Fruit fly (Drosophila melanogaster): ENCODE measurements around the gene Tengl2.

The Tengl2 gene

dm6 chr2L:2201107-2201561 lies 38.0 kb downstream of the Tengl2 start (continued):
- TF ChIP-seq Fer3 (tag; optimal IDR thresholded peaks at IDR 0.05), result peak; percentile 60
- peak; percentile 65 for TF ChIP-seq Jarid2 (GFP tag; optimal IDR thresholded peaks at IDR 0.05)
- peak; percentile 30 for TF ChIP-seq NC2α (GFP tag; optimal IDR thresholded peaks at IDR 0.05)
- TF ChIP-seq pfk (GFP tag; optimal IDR thresholded peaks at IDR 0.05), result no peak
- TF ChIP-seq Drgx (GFP tag; IDR thresholded peaks at IDR 0.05), result peak; percentile 88
- TF ChIP-seq Med (GFP tag), result peak; percentile 91
- peak; percentile 80 for TF ChIP-seq ci (GFP tag; IDR thresholded peaks at IDR 0.05)
- TF ChIP-seq CG2116 (GFP tag; optimal IDR thresholded peaks at IDR 0.05), result peak; percentile 44
- peak; percentile 87 for TF ChIP-seq unpg (GFP tag; optimal IDR thresholded peaks at IDR 0.05)
- peak; percentile 79 for TF ChIP-seq CG18764 (GFP tag; optimal IDR thresholded peaks at IDR 0.05)
- 0 out of 3 replicates have a peak, but pooled peaks have one; percentile 18 for TF ChIP-seq CG11456 (GFP tag; IDR thresholded peaks at IDR 0.05)
- TF ChIP-seq tap (tag; optimal IDR thresholded peaks at IDR 0.05), result peak; percentile 85
- TF ChIP-seq gsb (GFP tag; IDR thresholded peaks at IDR 0.05), result no peak
- no peak for TF ChIP-seq ato (GFP tag; IDR thresholded peaks at IDR 0.05; ENCODE audit: partially characterized antibody)
- peak; percentile 67; the same call in 1 of the 2 replicates for TF ChIP-seq Nf-YA (GFP tag; IDR thresholded peaks at IDR 0.05)
- TF ChIP-seq sr (GFP tag; IDR thresholded peaks at IDR 0.05), result no peak
- TF ChIP-seq cwo (GFP tag; optimal IDR thresholded peaks at IDR 0.05), result peak; percentile 50
- TF ChIP-seq vnd (GFP tag; IDR thresholded peaks at IDR 0.05; ENCODE audit: partially characterized antibody), result no peak
- peak; percentile 96 for TF ChIP-seq CG33557 (GFP tag; optimal IDR thresholded peaks at IDR 0.05)
- peak; percentile 94 for TF ChIP-seq nmo (GFP tag; optimal IDR thresholded peaks at IDR 0.05)
- no peak for TF ChIP-seq inv (GFP tag; IDR thresholded peaks at IDR 0.05; ENCODE audit: partially characterized antibody)
- TF ChIP-seq caup (GFP tag; optimal IDR thresholded peaks at IDR 0.05; ENCODE audit: severe bottlenecking), result peak; percentile 57
- TF ChIP-seq Ravus (GFP tag; IDR thresholded peaks at IDR 0.05), result no peak; the same call in 1 of the 2 replicates
- TF ChIP-seq Mrtf (GFP tag; IDR thresholded peaks at IDR 0.05), result peak; percentile 48; the same call in 2 of the 3 replicates
- TF ChIP-seq Ets65A (GFP tag), result peak; percentile 94
- TF ChIP-seq CG31441 (GFP tag; IDR thresholded peaks at IDR 0.05), result no peak; the same call in none of the 2 replicates
- no peak for TF ChIP-seq br (optimal IDR thresholded peaks at IDR 0.05)
- no peak for TF ChIP-seq CG2889 (GFP tag; IDR thresholded peaks at IDR 0.05)
- peak; percentile 85 for TF ChIP-seq D19A (tag; optimal IDR thresholded peaks at IDR 0.05)
- no peak for TF ChIP-seq Dbx (GFP tag; IDR thresholded peaks at IDR 0.05)
- TF ChIP-seq CG13123 (GFP tag; optimal IDR thresholded peaks at IDR 0.05), result peak; percentile 83
- TF ChIP-seq gfzf (GFP tag; optimal IDR thresholded peaks at IDR 0.05), result no peak
- peak; percentile 84 for TF ChIP-seq CG17328 (GFP tag; IDR thresholded peaks at IDR 0.05)
- TF ChIP-seq CG9727 (GFP tag; optimal IDR thresholded peaks at IDR 0.05), result peak; percentile 90
- TF ChIP-seq Bteb2 (GFP tag; optimal IDR thresholded peaks at IDR 0.05), result peak; percentile 50
- TF ChIP-seq YL-1 (GFP tag; optimal IDR thresholded peaks at IDR 0.05), result peak; percentile 15
- no peak for TF ChIP-seq D (optimal IDR thresholded peaks at IDR 0.05)
- peak; percentile 96 for TF ChIP-seq D (GFP tag; optimal IDR thresholded peaks at IDR 0.05)
- peak; percentile 86 for TF ChIP-seq CG4820 (GFP tag; optimal IDR thresholded peaks at IDR 0.05)
- TF ChIP-seq CG3407 (GFP tag; optimal IDR thresholded peaks at IDR 0.05), result peak; percentile 89
- TF ChIP-seq CoRest (tag; optimal IDR thresholded peaks at IDR 0.05), result peak; percentile 89
- no peak for TF ChIP-seq NFAT (GFP tag; IDR thresholded peaks at IDR 0.05)
- peak; percentile 73 for TF ChIP-seq CG6654 (GFP tag; optimal IDR thresholded peaks at IDR 0.05)
- TF ChIP-seq fu2 (GFP tag; optimal IDR thresholded peaks at IDR 0.05), result no peak
- TF ChIP-seq Atf-2 (GFP tag; optimal IDR thresholded peaks at IDR 0.05), result peak; percentile 64
- TF ChIP-seq CG15696 (tag; optimal IDR thresholded peaks at IDR 0.05), result peak; percentile 83
- TF ChIP-seq CG12744 (GFP tag; optimal IDR thresholded peaks at IDR 0.05), result no peak
- peak; percentile 80 for TF ChIP-seq CG7839 (tag; optimal IDR thresholded peaks at IDR 0.05)
- TF ChIP-seq ro (GFP tag; IDR thresholded peaks at IDR 0.05), result no peak
- no peak; the same call in 1 of the 2 replicates for TF ChIP-seq MBD-R2 (GFP tag; IDR thresholded peaks at IDR 0.05)
- no peak for TF ChIP-seq CG2129 (GFP tag; IDR thresholded peaks at IDR 0.05; ENCODE audit: partially characterized antibody)
